Worm (Caenorhabditis elegans) whole organism, mixed stage, embryonic: ENCODE results near the gene str-71.

Source experiments
- M03D4.4 ChIP-seq: sonication (generic microtip); optimal IDR thresholded peaks from 2 replicates; lab custom pipeline; 2017; ENCODE audit warnings: mild to moderate bottlenecking, missing genetic modification characterization, missing compliant biosample characterization
- bed-3 ChIP-seq: fragments of 200-800 bp; sonication (Bioruptor generic); optimal IDR thresholded peaks from 3 replicates; lab custom pipeline; 2018; ENCODE audit warnings: mild to moderate bottlenecking, missing genetic modification characterization, moderate library complexity, missing compliant biosample characterization
- blmp-1 ChIP-seq: fragments of 150-350 bp; optimal IDR thresholded peaks from 2 replicates; lab custom pipeline; 2014; ENCODE audit warnings: missing biosample characterization, missing genetic modification characterization
- ceh-39 ChIP-seq: fragments of 150-350 bp; optimal IDR thresholded peaks from 2 replicates; lab custom pipeline; 2014; ENCODE audit warnings: missing biosample characterization, missing genetic modification characterization
- ceh-43 ChIP-seq: fragments of 200-800 bp; sonication (Bioruptor generic); optimal IDR thresholded peaks from 2 replicates; lab custom pipeline; 2018; ENCODE audit warnings: mild to moderate bottlenecking, missing genetic modification characterization, moderate library complexity, missing compliant biosample characterization
- ceh-83 ChIP-seq: fragments of 200-800 bp; sonication (Bioruptor generic); optimal IDR thresholded peaks from 2 replicates; lab custom pipeline; 2018; ENCODE audit warnings: mild to moderate bottlenecking, missing genetic modification characterization, missing compliant biosample characterization
- ces-1 ChIP-seq: fragments of 150-350 bp; optimal IDR thresholded peaks from 2 replicates; lab custom pipeline; 2014; ENCODE audit warnings: missing biosample characterization, missing genetic modification reagents, missing genetic modification characterization
- cnd-1 ChIP-seq: fragments of 200-800 bp; sonication (Bioruptor generic); optimal IDR thresholded peaks from 2 replicates; lab custom pipeline; 2018; ENCODE audit warnings: mild to moderate bottlenecking, missing genetic modification characterization, missing compliant biosample characterization
- drap-1 ChIP-seq: fragments of 200-800 bp; sonication (Bioruptor generic); optimal IDR thresholded peaks from 3 replicates; lab custom pipeline; 2018; ENCODE audit warnings: mild to moderate bottlenecking, missing genetic modification characterization, missing compliant biosample characterization
- elt-3 ChIP-seq: fragments of 150-350 bp; optimal IDR thresholded peaks from 2 replicates; lab custom pipeline; 2014; ENCODE audit warnings: missing biosample characterization, missing genetic modification characterization
- flh-1 ChIP-seq: fragments of 200-800 bp; sonication (Bioruptor generic); optimal IDR thresholded peaks from 2 replicates; lab custom pipeline; 2018; ENCODE audit warnings: mild to moderate bottlenecking, missing genetic modification characterization, moderate library complexity, missing compliant biosample characterization
- ham-2 ChIP-seq: fragments of 200-800 bp; sonication (Bioruptor generic); optimal IDR thresholded peaks from 2 replicates; lab custom pipeline; 2018; ENCODE audit warnings: mild to moderate bottlenecking, missing genetic modification characterization, missing compliant biosample characterization
- hlh-1 ChIP-seq: fragments of 150-350 bp; optimal IDR thresholded peaks from 2 replicates; lab custom pipeline; 2014; ENCODE audit warnings: missing biosample characterization, missing genetic modification reagents, missing genetic modification characterization
- lin-13 ChIP-seq: fragments of 150-350 bp; optimal IDR thresholded peaks from 2 replicates; lab custom pipeline; 2014; ENCODE audit warnings: missing biosample characterization, missing genetic modification characterization
- lin-32 ChIP-seq: fragments of 200-800 bp; sonication (Bioruptor generic); optimal IDR thresholded peaks from 2 replicates; lab custom pipeline; 2018; ENCODE audit warnings: mild to moderate bottlenecking, missing genetic modification characterization, missing compliant biosample characterization
- lsy-2 ChIP-seq: fragments of 150-350 bp; optimal IDR thresholded peaks from 2 replicates; lab custom pipeline; 2014; ENCODE audit warnings: missing biosample characterization, missing genetic modification characterization
- mep-1 ChIP-seq: fragments of 150-350 bp; optimal IDR thresholded peaks from 2 replicates; lab custom pipeline; 2017; ENCODE audit warnings: missing biosample characterization, missing genetic modification reagents, missing genetic modification characterization, inconsistent platforms
- mls-2 ChIP-seq: sonication (generic microtip); optimal IDR thresholded peaks from 2 replicates; lab custom pipeline; 2016; ENCODE audit warnings: mild to moderate bottlenecking, missing genetic modification characterization, moderate library complexity, missing compliant biosample characterization
- nhr-12 ChIP-seq: fragments of 150-350 bp; optimal IDR thresholded peaks from 2 replicates; lab custom pipeline; 2014; ENCODE audit warnings: missing biosample characterization, missing genetic modification characterization
- nhr-2 ChIP-seq: fragments of 150-350 bp; optimal IDR thresholded peaks from 2 replicates; lab custom pipeline; 2014; ENCODE audit warnings: missing biosample characterization, missing genetic modification characterization
- nhr-237 ChIP-seq: fragments of 150-350 bp; optimal IDR thresholded peaks from 2 replicates; lab custom pipeline; 2014; ENCODE audit warnings: missing biosample characterization, missing genetic modification characterization
- nhr-28 ChIP-seq: fragments of 150-350 bp; optimal IDR thresholded peaks from 2 replicates; lab custom pipeline; 2014; ENCODE audit warnings: missing biosample characterization, missing genetic modification characterization
- nhr-76 ChIP-seq: sonication (generic microtip); optimal IDR thresholded peaks from 2 replicates; lab custom pipeline; 2017; ENCODE audit warnings: missing biosample characterization, missing genetic modification characterization
- pha-4 ChIP-seq: fragments of 150-350 bp; optimal IDR thresholded peaks from 2 replicates; lab custom pipeline; 2018; ENCODE audit warnings: missing biosample characterization, missing genetic modification reagents, missing genetic modification characterization
- sem-2 ChIP-seq: fragments of 200-800 bp; sonication (Bioruptor generic); optimal IDR thresholded peaks from 2 replicates; lab custom pipeline; 2018; ENCODE audit warnings: mild to moderate bottlenecking, missing genetic modification characterization, missing compliant biosample characterization
- sptf-1 ChIP-seq: sonication (generic microtip); optimal IDR thresholded peaks from 2 replicates; lab custom pipeline; 2017; ENCODE audit warnings: mild to moderate bottlenecking, missing genetic modification characterization, moderate library complexity, missing compliant biosample characterization
- unc-120 ChIP-seq: sonication (generic microtip); optimal IDR thresholded peaks from 2 replicates; lab custom pipeline; 2017; ENCODE audit warnings: missing genetic modification characterization, missing compliant biosample characterization; ENCODE audit not compliant: poor library complexity, severe bottlenecking
- unc-39 ChIP-seq: fragments of 150-350 bp; optimal IDR thresholded peaks from 2 replicates; lab custom pipeline; 2014; ENCODE audit warnings: missing biosample characterization, missing genetic modification characterization
- unc-62 ChIP-seq: fragments of 150-350 bp; optimal IDR thresholded peaks from 2 replicates; lab custom pipeline; 2014; ENCODE audit warnings: missing biosample characterization, missing genetic modification reagents, missing genetic modification characterization
- zip-8 ChIP-seq: fragments of 150-350 bp; optimal IDR thresholded peaks from 2 replicates; lab custom pipeline; 2014; ENCODE audit warnings: missing biosample characterization, missing genetic modification characterization

The str-71 gene

DNA sequence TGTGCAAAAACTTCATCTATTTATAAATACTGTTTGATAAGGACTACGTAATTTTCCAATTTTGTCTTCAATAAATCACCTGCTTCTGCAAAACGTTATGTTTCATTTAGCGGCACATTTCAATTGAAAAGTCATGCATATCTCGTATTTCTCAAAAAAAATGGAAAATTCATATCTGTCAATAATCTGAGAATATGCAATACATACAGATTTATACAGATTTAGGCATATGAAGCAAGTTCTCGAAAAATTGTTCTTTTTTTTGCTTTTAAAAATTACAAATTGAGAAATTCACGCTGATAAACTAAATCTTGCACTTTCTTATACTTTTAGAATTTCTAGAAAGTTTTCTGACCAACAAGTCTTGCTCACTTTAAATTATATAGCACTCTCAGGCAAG is 14.8 kb downstream of the str-71 start, which contains the start of gene T26H5.11:
TSS of gene T26H5.11 (minus strand) at position 101 of the 400 bp plus-strand sequence.
- TF ChIP-seq zip-8 (tag; lab: Kevin White, UChicago) (no peak), mep-1 (tag; lab: Kevin White, UChicago) (no peak), mls-2 (no peak), ces-1 (no peak), unc-120 (no peak), sem-2 (GFP tag; lab: Kevin White, UChicago) (no peak), ceh-43 (GFP tag; lab: Kevin White, UChicago) (no peak), cnd-1 (no peak), drap-1 (GFP tag; lab: Kevin White, UChicago) (no peak), nhr-76 (tag; lab: Kevin White, UChicago) (no peak), nhr-2 (no peak)

DNA sequence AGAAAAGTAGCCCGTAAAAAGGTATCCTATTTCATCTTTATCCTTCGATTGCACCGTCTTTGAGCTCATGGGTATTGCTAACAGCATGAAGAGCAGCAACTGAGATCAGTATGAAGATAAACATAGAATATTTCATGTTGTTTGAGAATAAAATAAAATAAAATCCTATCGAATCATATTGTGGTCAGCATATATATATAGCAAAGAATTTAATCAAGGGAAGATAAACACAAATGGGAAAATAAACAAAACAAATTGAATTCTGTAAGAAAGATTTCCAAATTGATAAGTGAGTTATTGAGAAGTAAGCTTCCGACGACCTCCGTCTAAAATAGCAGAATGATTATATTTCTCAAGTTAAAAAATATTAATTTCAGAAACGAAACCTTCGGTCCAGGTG is 15.3 kb downstream of the str-71 start, which contains the start of gene T26H5.10:
TSS of gene T26H5.10 (minus strand) at position 101 of the 400 bp plus-strand sequence.
- TF ChIP-seq unc-62 (GFP tag; lab: Kevin White, UChicago) (no peak), nhr-12 (tag; lab: Kevin White, UChicago) (no peak), sem-2 (GFP tag; lab: Kevin White, UChicago) (no peak), sptf-1 (tag; lab: Kevin White, UChicago) (no peak), lin-13 (tag; lab: Kevin White, UChicago) (no peak), lsy-2 (tag; lab: Kevin White, UChicago) (no peak), M03D4.4 (tag; lab: Kevin White, UChicago) (no peak), hlh-1 (tag; lab: Kevin White, UChicago) (no peak), bed-3 (GFP tag; lab: Kevin White, UChicago) (no peak), mep-1 (tag; lab: Kevin White, UChicago) (no peak), pha-4 (no peak), ceh-43 (GFP tag; lab: Kevin White, UChicago) (no peak), cnd-1 (no peak), lin-32 (GFP tag; lab: Kevin White, UChicago) (no peak), nhr-237 (tag; lab: Kevin White, UChicago) (no peak), ceh-83 (GFP tag; lab: Kevin White, UChicago) (no peak), ces-1 (no peak), nhr-76 (tag; lab: Kevin White, UChicago) (no peak)

DNA sequence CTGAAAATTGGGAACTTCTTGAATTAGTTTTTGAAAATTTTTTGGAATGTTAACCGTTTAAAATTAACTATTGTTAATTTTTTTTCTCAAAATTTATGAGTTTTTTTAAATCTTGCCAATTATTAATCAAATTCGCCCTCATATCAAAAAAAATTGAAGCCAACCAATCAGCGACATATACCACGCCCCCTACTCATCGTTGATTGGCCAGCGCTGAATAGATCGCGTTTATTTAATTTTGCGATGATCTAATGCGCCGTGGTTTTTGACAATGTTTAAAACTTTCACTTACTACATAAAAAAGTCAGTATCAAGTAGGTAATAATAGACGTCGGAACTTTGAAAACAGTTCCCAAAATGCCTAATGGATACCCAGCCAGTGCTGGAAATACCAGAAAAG is 16.6 kb downstream of the str-71 start:
- no peak for TF ChIP-seq pha-4

DNA sequence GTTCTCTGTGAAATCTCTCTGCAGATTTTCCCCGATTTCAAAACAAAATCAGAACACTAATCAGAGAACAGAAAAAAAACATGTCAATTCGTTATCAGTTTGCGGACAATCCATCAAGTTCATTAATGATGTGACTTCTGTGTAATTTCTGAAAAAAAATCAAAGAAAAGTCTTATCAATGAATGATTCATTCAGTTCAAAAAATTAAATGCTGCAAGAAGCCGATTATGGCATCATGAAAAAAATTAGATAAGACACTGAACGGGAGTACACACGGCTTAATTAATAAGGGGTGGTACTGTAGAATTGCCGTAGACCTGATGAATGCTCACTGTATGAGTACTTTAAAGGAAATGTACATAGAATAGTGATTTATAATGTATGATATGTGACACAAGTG is 22.9 kb downstream of the str-71 start:
- TF ChIP-seq mep-1 (tag; lab: Kevin White, UChicago), result no peak
- no peak for TF ChIP-seq mls-2
- no peak for TF ChIP-seq nhr-28 (tag; lab: Kevin White, UChicago)
- no peak for TF ChIP-seq ceh-43 (GFP tag; lab: Kevin White, UChicago)
- TF ChIP-seq flh-1, result no peak

DNA sequence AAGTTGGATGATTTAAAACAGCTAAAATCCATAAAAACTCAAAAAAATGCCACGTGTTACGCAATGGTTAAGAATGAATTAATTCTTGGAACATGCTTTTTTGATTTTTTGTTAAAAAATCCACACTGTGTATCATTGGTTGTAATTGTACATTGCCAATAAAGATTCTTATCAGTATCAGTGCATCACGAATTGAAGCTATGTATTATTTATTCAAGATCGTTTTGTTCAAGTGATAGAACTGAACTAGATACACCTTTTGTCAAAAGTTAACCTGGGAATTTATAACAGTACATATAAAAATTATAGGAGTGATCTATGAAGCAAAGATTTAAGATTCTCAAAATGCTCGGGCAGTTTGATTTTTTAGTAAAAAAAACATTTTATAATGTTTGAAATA is 24.3 kb downstream of the str-71 start:
- no peak for TF ChIP-seq elt-3
- TF ChIP-seq M03D4.4 (tag; lab: Kevin White, UChicago), result no peak
- TF ChIP-seq unc-120, result no peak
- TF ChIP-seq unc-39 (tag; lab: Kevin White, UChicago), result no peak
- TF ChIP-seq hlh-1 (tag; lab: Kevin White, UChicago), result no peak
- no peak for TF ChIP-seq ham-2 (GFP tag; lab: Kevin White, UChicago)
- TF ChIP-seq mls-2, result no peak
- TF ChIP-seq ceh-43 (GFP tag; lab: Kevin White, UChicago), result no peak
- no peak for TF ChIP-seq lin-13 (tag; lab: Kevin White, UChicago)
- no peak for TF ChIP-seq lsy-2 (tag; lab: Kevin White, UChicago)
- no peak for TF ChIP-seq zip-8 (tag; lab: Kevin White, UChicago)
- no peak for TF ChIP-seq mep-1 (tag; lab: Kevin White, UChicago)

DNA sequence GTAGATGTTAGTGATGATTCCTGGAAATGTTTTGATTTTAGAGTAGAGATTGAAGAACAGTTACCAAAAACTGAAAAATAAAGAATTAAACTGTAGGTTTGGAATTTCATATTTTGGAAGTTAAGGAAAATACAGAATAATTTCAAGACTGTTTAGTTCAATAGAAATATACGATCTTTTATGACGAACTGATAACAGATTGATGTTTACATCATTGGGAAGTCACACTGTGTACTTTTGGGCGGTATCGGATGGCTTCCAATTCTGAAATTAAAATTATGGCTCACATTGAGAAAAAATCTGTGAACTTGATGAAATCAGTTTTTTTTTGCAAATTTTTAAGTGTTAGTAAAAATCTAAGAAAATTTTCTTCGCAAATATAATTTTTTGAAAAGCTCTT is 26.5 kb downstream of the str-71 start, which contains the start of gene T26H5.8:
TSS of gene T26H5.8 (minus strand) at position 270 of the 400 bp plus-strand sequence.
- TF ChIP-seq bed-3 (GFP tag; lab: Kevin White, UChicago) (no peak), unc-62 (GFP tag; lab: Kevin White, UChicago) (no peak), ceh-39 (tag; lab: Kevin White, UChicago) (no peak), lin-32 (GFP tag; lab: Kevin White, UChicago) (no peak), mls-2 (no peak), nhr-2 (no peak), blmp-1 (tag; lab: Kevin White, UChicago) (no peak), zip-8 (tag; lab: Kevin White, UChicago) (no peak), pha-4 (no peak)
